Worm (Caenorhabditis elegans) whole organism, mixed stage, embryonic: ENCODE results near the gene K09E3.7.
"Not testable (repeated sequence)": the region's sequence is repeated elsewhere in the genome, so short reads cannot be mapped to it uniquely, and the experiment has no call there.

Source experiments
- M03D4.4 ChIP-seq: sonication (generic microtip); optimal IDR thresholded peaks from 2 replicates; lab custom pipeline; 2017; ENCODE audit warnings: mild to moderate bottlenecking, missing genetic modification characterization, missing compliant biosample characterization
- bed-3 ChIP-seq: fragments of 200-800 bp; sonication (Bioruptor generic); optimal IDR thresholded peaks from 3 replicates; lab custom pipeline; 2018; ENCODE audit warnings: mild to moderate bottlenecking, missing genetic modification characterization, moderate library complexity, missing compliant biosample characterization
- blmp-1 ChIP-seq: fragments of 150-350 bp; optimal IDR thresholded peaks from 2 replicates; lab custom pipeline; 2014; ENCODE audit warnings: missing biosample characterization, missing genetic modification characterization
- ceh-39 ChIP-seq: fragments of 150-350 bp; optimal IDR thresholded peaks from 2 replicates; lab custom pipeline; 2014; ENCODE audit warnings: missing biosample characterization, missing genetic modification characterization
- ceh-43 ChIP-seq: fragments of 200-800 bp; sonication (Bioruptor generic); optimal IDR thresholded peaks from 2 replicates; lab custom pipeline; 2018; ENCODE audit warnings: mild to moderate bottlenecking, missing genetic modification characterization, moderate library complexity, missing compliant biosample characterization
- ceh-83 ChIP-seq: fragments of 200-800 bp; sonication (Bioruptor generic); optimal IDR thresholded peaks from 2 replicates; lab custom pipeline; 2018; ENCODE audit warnings: mild to moderate bottlenecking, missing genetic modification characterization, missing compliant biosample characterization
- ces-1 ChIP-seq: fragments of 150-350 bp; optimal IDR thresholded peaks from 2 replicates; lab custom pipeline; 2014; ENCODE audit warnings: missing biosample characterization, missing genetic modification reagents, missing genetic modification characterization
- cnd-1 ChIP-seq: fragments of 200-800 bp; sonication (Bioruptor generic); optimal IDR thresholded peaks from 2 replicates; lab custom pipeline; 2018; ENCODE audit warnings: mild to moderate bottlenecking, missing genetic modification characterization, missing compliant biosample characterization
- drap-1 ChIP-seq: fragments of 200-800 bp; sonication (Bioruptor generic); optimal IDR thresholded peaks from 3 replicates; lab custom pipeline; 2018; ENCODE audit warnings: mild to moderate bottlenecking, missing genetic modification characterization, missing compliant biosample characterization
- elt-1 ChIP-seq: sonication (generic microtip); optimal IDR thresholded peaks from 2 replicates; lab custom pipeline; 2017; ENCODE audit warnings: missing genetic modification characterization, mild to moderate bottlenecking, missing compliant biosample characterization, antibody characterized with exemption, moderate library complexity, borderline replicate concordance; ENCODE audit not compliant: insufficient read depth
- flh-1 ChIP-seq: fragments of 200-800 bp; sonication (Bioruptor generic); optimal IDR thresholded peaks from 2 replicates; lab custom pipeline; 2018; ENCODE audit warnings: mild to moderate bottlenecking, missing genetic modification characterization, moderate library complexity, missing compliant biosample characterization
- ham-2 ChIP-seq: fragments of 200-800 bp; sonication (Bioruptor generic); optimal IDR thresholded peaks from 2 replicates; lab custom pipeline; 2018; ENCODE audit warnings: mild to moderate bottlenecking, missing genetic modification characterization, missing compliant biosample characterization
- hlh-1 ChIP-seq: fragments of 150-350 bp; optimal IDR thresholded peaks from 2 replicates; lab custom pipeline; 2014; ENCODE audit warnings: missing biosample characterization, missing genetic modification reagents, missing genetic modification characterization
- lin-13 ChIP-seq: fragments of 150-350 bp; optimal IDR thresholded peaks from 2 replicates; lab custom pipeline; 2014; ENCODE audit warnings: missing biosample characterization, missing genetic modification characterization
- lin-32 ChIP-seq: fragments of 200-800 bp; sonication (Bioruptor generic); optimal IDR thresholded peaks from 2 replicates; lab custom pipeline; 2018; ENCODE audit warnings: mild to moderate bottlenecking, missing genetic modification characterization, missing compliant biosample characterization
- lsy-2 ChIP-seq: fragments of 150-350 bp; optimal IDR thresholded peaks from 2 replicates; lab custom pipeline; 2014; ENCODE audit warnings: missing biosample characterization, missing genetic modification characterization
- mab-5 ChIP-seq: fragments of 150-350 bp; optimal IDR thresholded peaks from 2 replicates; lab custom pipeline; 2014; ENCODE audit warnings: missing biosample characterization, missing genetic modification characterization
- mep-1 ChIP-seq: fragments of 150-350 bp; optimal IDR thresholded peaks from 2 replicates; lab custom pipeline; 2017; ENCODE audit warnings: missing biosample characterization, missing genetic modification reagents, missing genetic modification characterization, inconsistent platforms
- mls-2 ChIP-seq: sonication (generic microtip); optimal IDR thresholded peaks from 2 replicates; lab custom pipeline; 2016; ENCODE audit warnings: mild to moderate bottlenecking, missing genetic modification characterization, moderate library complexity, missing compliant biosample characterization
- nhr-12 ChIP-seq: fragments of 150-350 bp; optimal IDR thresholded peaks from 2 replicates; lab custom pipeline; 2014; ENCODE audit warnings: missing biosample characterization, missing genetic modification characterization
- nhr-2 ChIP-seq: fragments of 150-350 bp; optimal IDR thresholded peaks from 2 replicates; lab custom pipeline; 2014; ENCODE audit warnings: missing biosample characterization, missing genetic modification characterization
- nhr-237 ChIP-seq: fragments of 150-350 bp; optimal IDR thresholded peaks from 2 replicates; lab custom pipeline; 2014; ENCODE audit warnings: missing biosample characterization, missing genetic modification characterization
- nhr-28 ChIP-seq: fragments of 150-350 bp; optimal IDR thresholded peaks from 2 replicates; lab custom pipeline; 2014; ENCODE audit warnings: missing biosample characterization, missing genetic modification characterization
- nhr-76 ChIP-seq: sonication (generic microtip); optimal IDR thresholded peaks from 2 replicates; lab custom pipeline; 2017; ENCODE audit warnings: missing biosample characterization, missing genetic modification characterization
- pha-4 ChIP-seq: fragments of 150-350 bp; optimal IDR thresholded peaks from 2 replicates; lab custom pipeline; 2018; ENCODE audit warnings: missing biosample characterization, missing genetic modification reagents, missing genetic modification characterization
- sem-2 ChIP-seq: fragments of 200-800 bp; sonication (Bioruptor generic); optimal IDR thresholded peaks from 2 replicates; lab custom pipeline; 2018; ENCODE audit warnings: mild to moderate bottlenecking, missing genetic modification characterization, missing compliant biosample characterization
- snpc-4 ChIP-seq: fragments of 150-350 bp; optimal IDR thresholded peaks from 2 replicates; lab custom pipeline; 2014; ENCODE audit warnings: missing biosample characterization, missing genetic modification characterization
- sptf-1 ChIP-seq: sonication (generic microtip); optimal IDR thresholded peaks from 2 replicates; lab custom pipeline; 2017; ENCODE audit warnings: mild to moderate bottlenecking, missing genetic modification characterization, moderate library complexity, missing compliant biosample characterization
- unc-120 ChIP-seq: sonication (generic microtip); optimal IDR thresholded peaks from 2 replicates; lab custom pipeline; 2017; ENCODE audit warnings: missing genetic modification characterization, missing compliant biosample characterization; ENCODE audit not compliant: poor library complexity, severe bottlenecking
- unc-39 ChIP-seq: fragments of 150-350 bp; optimal IDR thresholded peaks from 2 replicates; lab custom pipeline; 2014; ENCODE audit warnings: missing biosample characterization, missing genetic modification characterization
- zip-8 ChIP-seq: fragments of 150-350 bp; optimal IDR thresholded peaks from 2 replicates; lab custom pipeline; 2014; ENCODE audit warnings: missing biosample characterization, missing genetic modification characterization
- ztf-11 ChIP-seq: fragments of 150-350 bp; optimal IDR thresholded peaks from 2 replicates; lab custom pipeline; 2014; ENCODE audit warnings: missing biosample characterization, missing genetic modification characterization

Gene K09E3.7

ce11 chrX:17135704-17136103, 1.4 kb upstream of the K09E3.7 start:
- TF ChIP-seq ceh-39 (tag; lab: Kevin White, UChicago): no peak
- no peak for TF ChIP-seq lsy-2 (tag; lab: Kevin White, UChicago)
- TF ChIP-seq elt-1 (tag; lab: Kevin White, UChicago): no peak

DNA sequence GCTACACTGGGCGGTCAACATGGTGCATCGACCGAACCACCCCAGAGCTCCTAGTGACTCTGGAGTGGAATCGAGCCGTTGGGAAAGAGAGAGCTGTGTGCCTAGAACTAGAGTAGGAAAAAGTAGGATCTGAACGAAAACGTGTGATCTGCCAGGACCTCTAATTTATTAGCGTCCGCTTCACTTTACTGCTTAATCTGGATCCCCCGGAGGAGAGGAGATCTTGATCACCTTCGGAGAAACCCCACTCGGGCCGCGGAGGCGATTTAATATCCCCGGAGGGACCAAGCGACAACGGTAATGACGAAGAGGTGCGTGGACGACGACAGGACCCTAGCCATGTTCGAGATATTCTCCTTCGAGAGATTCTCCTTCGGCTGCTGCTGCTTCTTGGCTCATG, 17.0 kb downstream of the K09E3.7 start, which contains the start of gene K09E3.2:
TSS of gene K09E3.2 (plus strand) at position 301 of the 400 bp plus-strand sequence.
- not testable (repeated sequence) for TF ChIP-seq mep-1 (tag; lab: Kevin White, UChicago); unc-120 (tag; lab: Kevin White, UChicago); zip-8

ce11 chrX:17115089-17115488, 19.2 kb downstream of the K09E3.7 start, which contains the start of gene lido-6:
lido-6 (minus strand) TSS chrX:17115189.
- TF ChIP-seq cnd-1 (no peak), unc-39 (no peak), nhr-12 (tag; lab: Kevin White, UChicago) (no peak), ham-2 (GFP tag; lab: Kevin White, UChicago) (no peak), ceh-83 (no peak), zip-8 (no peak), drap-1 (no peak), lsy-2 (tag; lab: Kevin White, UChicago) (no peak), nhr-28 (tag; lab: Kevin White, UChicago) (no peak), mls-2 (tag; lab: Kevin White, UChicago) (no peak), nhr-76 (tag; lab: Kevin White, UChicago) (no peak)

DNA sequence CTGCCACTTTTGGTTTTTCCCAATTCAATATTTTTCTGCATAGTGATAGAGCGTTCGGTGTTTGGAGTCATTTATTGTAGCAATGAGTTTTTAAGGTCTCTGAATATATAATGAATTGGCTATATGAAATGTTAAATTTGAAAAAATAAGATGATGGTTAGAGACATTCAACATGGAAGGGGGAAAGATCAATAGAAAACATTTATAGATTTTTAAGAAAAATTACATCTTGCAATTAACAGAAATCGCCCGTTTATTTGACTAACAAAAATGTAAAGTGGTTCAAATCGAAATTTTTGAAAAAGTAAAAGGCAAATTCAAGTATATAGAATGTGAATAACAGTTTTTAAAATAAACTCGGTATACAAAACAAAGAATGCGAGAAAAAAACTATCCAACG, 23.8 kb downstream of the K09E3.7 start, which contains the start of gene lido-5:
TSS of gene lido-5 (minus strand) at position 101 of the 400 bp plus-strand sequence.
- TF ChIP-seq unc-39 (no peak), hlh-1 (tag; lab: Kevin White, UChicago) (no peak), lin-13 (tag; lab: Kevin White, UChicago) (no peak), mls-2 (tag; lab: Kevin White, UChicago) (no peak), mab-5 (tag; lab: Kevin White, UChicago) (no peak), ceh-43 (GFP tag; lab: Kevin White, UChicago) (no peak), ztf-11 (tag; lab: Kevin White, UChicago) (no peak), pha-4 (tag; lab: Kevin White, UChicago) (no peak), unc-120 (tag; lab: Kevin White, UChicago) (no peak)

DNA sequence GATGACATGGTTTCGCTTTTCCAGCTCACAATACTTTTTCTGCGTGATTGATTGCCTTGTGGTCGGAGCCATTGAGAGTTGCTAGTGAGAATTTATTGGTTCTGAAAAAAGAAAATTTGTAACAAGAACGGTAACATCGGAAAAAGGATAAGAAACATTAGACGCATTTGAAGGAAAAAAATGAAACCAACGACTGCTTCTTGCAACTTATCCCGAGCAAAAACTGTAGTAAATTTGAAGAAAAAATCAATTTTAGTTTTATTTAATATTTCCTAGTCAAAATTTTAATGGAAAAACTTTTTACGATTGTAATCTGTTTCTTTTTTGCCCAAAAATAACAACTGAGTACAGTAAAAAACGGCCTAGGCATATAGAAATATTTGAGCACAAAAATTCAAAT, 26.7 kb downstream of the K09E3.7 start, which contains the start of gene lido-4:
TSS of gene lido-4 (minus strand) at position 101 of the 400 bp plus-strand sequence.
- TF ChIP-seq elt-1 (tag; lab: Kevin White, UChicago): no peak
- TF ChIP-seq lsy-2 (tag; lab: Kevin White, UChicago): no peak
- TF ChIP-seq sem-2 (GFP tag; lab: Kevin White, UChicago): no peak
- TF ChIP-seq unc-39: no peak
- TF ChIP-seq ces-1 (GFP tag; lab: Kevin White, UChicago): no peak
- TF ChIP-seq ceh-43 (GFP tag; lab: Kevin White, UChicago): no peak

DNA sequence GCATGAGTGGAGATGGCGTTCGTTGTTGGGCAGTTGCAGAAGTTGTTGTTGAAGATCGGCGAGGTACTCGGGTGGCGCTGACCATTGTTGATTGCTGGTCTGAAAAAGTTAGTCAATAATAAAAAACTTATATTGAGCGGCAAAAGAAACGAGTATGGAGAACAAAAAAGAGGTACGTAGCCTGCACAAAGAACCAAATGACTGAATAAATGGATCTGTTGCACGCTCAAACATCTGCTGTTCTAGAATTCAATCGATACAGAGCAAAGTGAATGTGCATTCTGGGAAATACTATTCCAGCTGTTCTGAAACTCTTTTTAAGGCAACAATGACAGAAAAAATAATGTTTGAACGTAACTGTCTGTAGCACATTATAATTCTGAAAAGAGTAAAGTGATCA, 33.7 kb downstream of the K09E3.7 start, which contains the start of gene lido-2:
TSS of gene lido-2 (minus strand) at position 101 of the 400 bp plus-strand sequence.
- TF ChIP-seq unc-120 (tag; lab: Kevin White, UChicago) (no peak), lin-32 (no peak), nhr-12 (tag; lab: Kevin White, UChicago) (no peak), ztf-11 (tag; lab: Kevin White, UChicago) (no peak), M03D4.4 (no peak), nhr-237 (no peak), ceh-43 (GFP tag; lab: Kevin White, UChicago) (no peak), pha-4 (tag; lab: Kevin White, UChicago) (no peak), ham-2 (GFP tag; lab: Kevin White, UChicago) (no peak), hlh-1 (tag; lab: Kevin White, UChicago) (no peak), mls-2 (tag; lab: Kevin White, UChicago) (no peak), nhr-2 (tag; lab: Kevin White, UChicago) (no peak), ces-1 (GFP tag; lab: Kevin White, UChicago) (no peak), flh-1 (GFP tag; lab: Kevin White, UChicago) (no peak), snpc-4 (no peak), bed-3 (GFP tag; lab: Kevin White, UChicago) (no peak), unc-39 (no peak), blmp-1 (tag; lab: Kevin White, UChicago) (no peak), sptf-1 (tag; lab: Kevin White, UChicago) (no peak)
